Worm (Caenorhabditis elegans): Measurements from ENCODE around the gene F56C9.3.

DNA sequence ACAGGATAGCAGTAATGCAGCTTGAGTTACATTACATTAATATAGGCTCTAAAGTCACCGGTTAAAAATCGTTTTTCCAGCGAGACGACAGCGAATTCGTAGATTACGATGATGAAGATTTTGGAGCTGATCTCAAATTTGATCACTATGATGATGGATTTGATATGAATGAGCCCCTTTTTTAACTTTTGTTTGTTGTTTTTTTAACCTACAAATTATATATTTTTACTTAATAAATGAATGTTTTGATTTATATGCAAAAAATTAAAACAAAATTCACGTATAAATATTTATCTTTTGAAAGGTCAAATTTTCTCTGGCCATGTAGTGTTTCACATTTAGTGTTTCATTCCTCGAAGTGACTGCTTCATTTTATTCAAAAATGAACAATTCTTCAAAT is 32.3 kb downstream of the F56C9.3 start, which contains the start of gene F08F8.6:
- TF ChIP-seq sptf-1 (tag; optimal IDR thresholded peaks at IDR 0.05) (no peak), Y116A8C.19 (tag; optimal IDR thresholded peaks at IDR 0.05; ENCODE audit: borderline replicate concordance) (no peak), nhr-76 (tag; optimal IDR thresholded peaks at IDR 0.05) (no peak)

Measured in whole organism, L1 larva.